Fruit fly (Drosophila melanogaster) whole organism, adult: ENCODE measurements around the gene Dnali1.

ENCODE experiments used
- CG33017 ChIP-seq: fragments of 200-800 bp; sonication (Bioruptor generic); optimal IDR thresholded peaks from 2 replicates; lab custom pipeline; 2018; ENCODE audit warnings: missing biosample characterization, mild to moderate bottlenecking, missing genetic modification characterization, moderate library complexity
- CG5204 ChIP-seq: fragments of 200-800 bp; sonication (Bioruptor generic); optimal IDR thresholded peaks from 2 replicates; lab custom pipeline; 2016; ENCODE audit warnings: missing biosample characterization, missing genetic modification characterization
- bab1 ChIP-seq: fragments of 200-800 bp; sonication (Bioruptor generic); optimal IDR thresholded peaks from 3 replicates; lab custom pipeline; 2019; ENCODE audit warnings: missing biosample characterization, mild to moderate bottlenecking, missing genetic modification characterization, moderate library complexity
- kay ChIP-seq: fragments of 200-800 bp; sonication (Bioruptor generic); peaks from one replicate; lab custom pipeline; 2016; ENCODE audit warnings: missing biosample characterization, missing genetic modification characterization, borderline replicate concordance
- ovo ChIP-seq: fragments of 200-800 bp; sonication (Bioruptor generic); optimal IDR thresholded peaks from 2 replicates; lab custom pipeline; 2016; ENCODE audit warnings: missing biosample characterization, missing genetic modification characterization
- tj ChIP-seq: fragments of 200-800 bp; sonication (Bioruptor generic); optimal IDR thresholded peaks from 3 replicates; lab custom pipeline; 2017; ENCODE audit warnings: missing biosample characterization, mild to moderate bottlenecking, missing genetic modification characterization, moderate library complexity
- toe ChIP-seq: fragments of 200-800 bp; sonication (Bioruptor generic); optimal IDR thresholded peaks from 2 replicates; lab custom pipeline; 2016; ENCODE audit warnings: missing biosample characterization, missing genetic modification characterization

dm6 chr3R:11897282-11897681 is 4.2 kb upstream of the Dnali1 start, which contains the start of gene CG34307:
- TF ChIP-seq CG5204 (GFP tag; lab: Kevin White, UChicago), result no peak
- TF ChIP-seq kay, result no peak
- no peak for TF ChIP-seq toe (GFP tag; lab: Kevin White, UChicago)
- no peak for TF ChIP-seq ovo
- TF ChIP-seq tj (GFP tag; lab: Kevin White, UChicago), result no peak
- no peak for TF ChIP-seq CG33017 (tag; lab: Kevin White, UChicago)
- no peak for TF ChIP-seq bab1 (GFP tag; lab: Kevin White, UChicago)
